Fruit fly (Drosophila melanogaster): Measurements from ENCODE around the gene Sptz.

DNA sequence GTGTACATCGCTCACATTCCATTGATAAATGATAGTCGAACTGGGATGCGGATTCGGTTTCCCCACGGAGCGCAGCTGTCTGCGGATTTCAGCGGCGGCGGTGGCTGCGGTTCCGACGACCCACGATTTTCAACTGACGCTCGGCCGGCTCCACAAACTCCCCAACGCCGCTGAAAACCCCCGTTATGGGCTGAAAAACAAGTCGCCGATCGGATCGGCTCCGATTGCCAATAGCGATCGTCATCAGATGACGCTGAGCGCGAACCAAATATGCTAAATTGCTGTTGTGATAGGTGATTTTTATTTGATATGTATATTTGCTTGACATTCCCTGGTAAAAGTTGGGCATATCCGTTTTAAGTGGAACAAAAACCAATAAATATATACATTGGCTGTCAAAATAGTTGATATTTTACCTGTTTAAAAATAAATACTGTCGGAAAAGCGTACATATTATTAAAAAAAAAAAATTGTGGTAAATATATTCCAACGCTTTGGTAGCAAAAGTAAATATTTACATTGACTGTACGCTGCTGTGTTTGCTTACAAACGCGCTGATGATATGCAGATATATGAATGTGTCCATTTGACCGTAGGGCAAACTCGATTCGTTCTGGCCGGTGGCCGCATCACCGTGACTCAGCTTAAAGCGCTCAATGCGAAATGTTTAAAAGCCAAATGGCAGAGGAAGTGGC, 32.5 kb downstream of the Sptz start:
- TF ChIP-seq kay (GFP tag; ENCODE audit: borderline replicate concordance) (peak; percentile 87), cnc (optimal IDR thresholded peaks at IDR 0.05) (peak; percentile 69 to 92), Crg-1 (GFP tag; optimal IDR thresholded peaks at IDR 0.05) (no peak)
